Worm (Caenorhabditis elegans) whole organism, L2 larva: ENCODE measurements around the gene trim-21.
A peak's percentile ranks its signal among the peaks of the same experiment; 100 is the strongest.
"Not testable (repeated sequence)": the region's sequence is repeated elsewhere in the genome, so short reads cannot be mapped to it uniquely, and the experiment has no call there.

Source experiments
- C34F6.9 ChIP-seq: fragments of 150-350 bp; optimal IDR thresholded peaks from 2 replicates; lab custom pipeline; 2014; ENCODE audit warnings: missing biosample characterization, missing genetic modification characterization
- F13H6.1 ChIP-seq: sonication (generic microtip); optimal IDR thresholded peaks from 2 replicates; lab custom pipeline; 2016; ENCODE audit warnings: missing genetic modification characterization, missing compliant biosample characterization
- R02D3.7 ChIP-seq: fragments of 150-350 bp; optimal IDR thresholded peaks from 2 replicates; lab custom pipeline; 2014; ENCODE audit warnings: missing biosample characterization, missing genetic modification characterization
- Y55F3AM.14 ChIP-seq: fragments of 200-800 bp; sonication (Bioruptor generic); optimal IDR thresholded peaks from 2 replicates; lab custom pipeline; 2018; ENCODE audit warnings: mild to moderate bottlenecking, missing genetic modification characterization, missing compliant biosample characterization
- ZK546.5 ChIP-seq: sonication (generic microtip); optimal IDR thresholded peaks from 2 replicates; lab custom pipeline; 2017; ENCODE audit warnings: missing biosample characterization, missing genetic modification characterization
- alr-1 ChIP-seq: fragments of 150-350 bp; optimal IDR thresholded peaks from 2 replicates; lab custom pipeline; 2014; ENCODE audit warnings: missing biosample characterization, missing genetic modification characterization
- ama-1 ChIP-seq: fragments of 150-350 bp; optimal IDR thresholded peaks from 2 replicates; lab custom pipeline; 2018; ENCODE audit warnings: inconsistent platforms
- ceh-16 ChIP-seq: fragments of 150-350 bp; optimal IDR thresholded peaks from 2 replicates; lab custom pipeline; 2014; ENCODE audit warnings: missing biosample characterization, missing genetic modification characterization
- ceh-82 ChIP-seq: fragments of 150-350 bp; optimal IDR thresholded peaks from 2 replicates; lab custom pipeline; 2014; ENCODE audit warnings: missing biosample characterization, missing genetic modification characterization
- crh-2 ChIP-seq: sonication (generic microtip); optimal IDR thresholded peaks from 2 replicates; lab custom pipeline; 2017; ENCODE audit warnings: missing biosample characterization, missing genetic modification characterization
- egl-27 ChIP-seq: sonication (generic microtip); optimal IDR thresholded peaks from 3 replicates; lab custom pipeline; 2017; ENCODE audit warnings: missing biosample characterization, missing genetic modification reagents, missing genetic modification characterization
- elt-1 ChIP-seq: fragments of 150-350 bp; optimal IDR thresholded peaks from 2 replicates; lab custom pipeline; 2014; ENCODE audit warnings: missing biosample characterization, missing genetic modification characterization
- fos-1 ChIP-seq: fragments of 150-350 bp; optimal IDR thresholded peaks from 2 replicates; lab custom pipeline; 2014; ENCODE audit warnings: missing biosample characterization, missing genetic modification characterization
- lin-11 ChIP-seq: fragments of 150-350 bp; sonication (generic microtip); optimal IDR thresholded peaks from 2 replicates; lab custom pipeline; 2014; ENCODE audit warnings: missing biosample characterization, missing genetic modification characterization, inconsistent platforms, mixed read lengths
- lin-39 ChIP-seq: fragments of 150-350 bp; optimal IDR thresholded peaks from 2 replicates; lab custom pipeline; 2014; ENCODE audit warnings: missing biosample characterization, missing genetic modification reagents, missing genetic modification characterization
- lsy-2 ChIP-seq, 2 experiments: fragments of 150-350 bp in 1 of 2; sonication (generic microtip) in 1 of 2; optimal IDR thresholded peaks; 2 replicates each; lab custom pipeline; 2014 to 2017; ENCODE audit warnings: missing biosample characterization in 2 of 2, missing genetic modification characterization in 2 of 2
- mab-5 ChIP-seq: fragments of 150-350 bp; optimal IDR thresholded peaks from 2 replicates; lab custom pipeline; 2014; ENCODE audit warnings: missing biosample characterization, missing genetic modification characterization
- mbf-1 ChIP-seq: sonication (generic microtip); optimal IDR thresholded peaks from 2 replicates; lab custom pipeline; 2017; ENCODE audit warnings: missing biosample characterization, missing genetic modification characterization
- mdl-1 ChIP-seq, 2 experiments: fragments of 150-350 bp in 1 of 2; sonication (generic microtip) in 1 of 2; optimal IDR thresholded peaks; 2 replicates each; lab custom pipeline; 2017; ENCODE audit warnings: missing biosample characterization in 2 of 2, missing genetic modification characterization in 2 of 2
- nhr-10 ChIP-seq: sonication (generic microtip); optimal IDR thresholded peaks from 2 replicates; lab custom pipeline; 2017; ENCODE audit warnings: missing biosample characterization, missing genetic modification characterization
- nhr-12 ChIP-seq: fragments of 150-350 bp; optimal IDR thresholded peaks from 2 replicates; lab custom pipeline; 2014; ENCODE audit warnings: missing biosample characterization, missing genetic modification characterization
- nhr-129 ChIP-seq: fragments of 150-350 bp; optimal IDR thresholded peaks from 2 replicates; lab custom pipeline; 2014; ENCODE audit warnings: missing biosample characterization, missing genetic modification characterization
- nhr-237 ChIP-seq: fragments of 150-350 bp; optimal IDR thresholded peaks from 2 replicates; lab custom pipeline; 2014; ENCODE audit warnings: missing biosample characterization, missing genetic modification characterization
- nhr-25 ChIP-seq: fragments of 150-350 bp; sonication (generic microtip); optimal IDR thresholded peaks from 3 replicates; lab custom pipeline; 2014; ENCODE audit warnings: missing biosample characterization, missing genetic modification characterization
- nhr-6 ChIP-seq: fragments of 150-350 bp; optimal IDR thresholded peaks from 2 replicates; lab custom pipeline; 2014; ENCODE audit warnings: missing biosample characterization, missing genetic modification characterization
- nhr-77 ChIP-seq: fragments of 150-350 bp; optimal IDR thresholded peaks from 2 replicates; lab custom pipeline; 2014; ENCODE audit warnings: missing biosample characterization, missing genetic modification characterization
- peb-1 ChIP-seq: fragments of 150-350 bp; optimal IDR thresholded peaks from 2 replicates; lab custom pipeline; 2014; ENCODE audit warnings: missing biosample characterization, missing genetic modification characterization
- sma-3 ChIP-seq: sonication (generic microtip); optimal IDR thresholded peaks from 2 replicates; lab custom pipeline; 2016; ENCODE audit warnings: missing genetic modification reagents, missing genetic modification characterization, missing compliant biosample characterization
- sma-9 ChIP-seq, 2 experiments: fragments of 150-350 bp in 1 of 2; sonication (generic microtip) in 1 of 2; optimal IDR thresholded peaks; 2 replicates each; lab custom pipeline; 2014 to 2016; ENCODE audit warnings: missing genetic modification characterization in 2 of 2, mild to moderate bottlenecking in 1 of 2, missing biosample characterization in 1 of 2, missing compliant biosample characterization in 1 of 2, missing genetic modification reagents in 1 of 2, moderate library complexity in 1 of 2
- snpc-4 ChIP-seq: fragments of 150-350 bp; optimal IDR thresholded peaks from 2 replicates; lab custom pipeline; 2014; ENCODE audit warnings: missing biosample characterization, missing genetic modification characterization
- unc-39 ChIP-seq: fragments of 150-350 bp; optimal IDR thresholded peaks from 2 replicates; lab custom pipeline; 2014; ENCODE audit warnings: missing biosample characterization, missing genetic modification characterization
- unc-55 ChIP-seq: fragments of 150-350 bp; sonication (generic microtip); optimal IDR thresholded peaks from 3 replicates; lab custom pipeline; 2014; ENCODE audit warnings: missing biosample characterization, missing genetic modification reagents, missing genetic modification characterization
- zag-1 ChIP-seq: fragments of 150-350 bp; optimal IDR thresholded peaks from 2 replicates; lab custom pipeline; 2014; ENCODE audit warnings: missing biosample characterization, missing genetic modification characterization
- ztf-1 ChIP-seq: fragments of 200-800 bp; sonication (Bioruptor generic); conservative IDR thresholded peaks from 2 replicates; pipeline ENCODE4 v1.3.6; 2022; ENCODE audit warnings: missing genetic modification characterization, missing compliant biosample characterization
- ztf-4 ChIP-seq: fragments of 150-350 bp; optimal IDR thresholded peaks from 2 replicates; lab custom pipeline; 2014; ENCODE audit warnings: missing biosample characterization, missing genetic modification characterization

The trim-21 gene

DNA sequence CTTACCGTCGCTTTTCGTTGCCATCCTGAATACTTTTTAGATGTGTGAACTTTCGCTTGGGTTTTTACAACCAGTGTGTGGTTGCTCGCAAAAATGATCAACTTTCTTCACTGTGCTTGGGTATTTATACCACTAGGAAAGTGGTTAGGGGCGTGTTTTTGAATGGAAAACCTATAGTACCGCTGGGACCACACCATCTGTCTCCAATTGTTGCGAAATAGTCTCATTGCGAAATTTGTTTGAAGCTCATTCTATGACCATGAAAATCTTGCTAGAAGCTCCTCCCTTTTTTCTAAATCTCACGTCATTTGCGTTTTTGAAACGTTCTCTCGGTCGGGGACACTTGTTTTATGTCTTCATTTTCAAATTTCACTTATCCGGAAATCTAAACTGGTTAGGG is 23.8 kb downstream of the trim-21 start, which contains the start of the genes K09F6.10 and K09F6.13:
TSS of gene K09F6.10 (minus strand) at position 86 of the 400 bp plus-strand sequence.
TSS of gene K09F6.13 (plus strand) at position 317 of the 400 bp plus-strand sequence.
- TF ChIP-seq ztf-4 (tag; lab: Kevin White, UChicago) (no peak), sma-9 (GFP tag; optimal IDR thresholded peaks at IDR 0.05; lab: Kevin White, UChicago) (peak; percentile 17), sma-9 (tag; optimal IDR thresholded peaks at IDR 0.05; lab: Kevin White, UChicago) (no peak), crh-2 (tag; lab: Kevin White, UChicago) (no peak), Y55F3AM.14 (GFP tag; lab: Kevin White, UChicago) (no peak), unc-55 (GFP tag; lab: Kevin White, UChicago) (peak; percentile 25), unc-39 (tag; lab: Kevin White, UChicago) (no peak)

DNA sequence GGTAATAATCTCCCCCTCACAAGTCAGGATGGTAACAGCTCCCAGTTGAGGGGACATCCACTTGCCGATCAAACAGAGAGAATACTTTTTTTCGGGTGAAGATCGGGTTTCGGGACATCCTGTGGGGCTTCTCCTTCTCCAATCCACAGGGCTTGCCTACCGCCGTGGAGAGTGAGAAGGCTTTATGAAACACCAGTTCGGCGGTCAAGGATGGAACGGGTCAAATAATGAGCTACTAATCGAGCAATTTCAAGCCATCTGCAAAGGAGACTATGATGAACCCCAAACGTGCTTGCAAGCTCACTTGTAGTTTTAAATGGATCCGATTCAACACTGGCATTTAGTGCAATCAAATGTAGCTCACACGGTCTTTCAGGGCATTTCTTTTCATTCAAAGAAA is 27.9 kb downstream of the trim-21 start:
- no peak for TF ChIP-seq alr-1 (tag; lab: Kevin White, UChicago)
- no peak for TF ChIP-seq nhr-10
- no peak for TF ChIP-seq crh-2 (tag; lab: Kevin White, UChicago)
- TF ChIP-seq lsy-2 (tag; optimal IDR thresholded peaks at IDR 0.05; lab: Kevin White, UChicago) = no peak
- TF ChIP-seq snpc-4 = no peak
- no peak for TF ChIP-seq ztf-4 (tag; lab: Kevin White, UChicago)
- TF ChIP-seq, all 48 proteins: peak for 0

DNA sequence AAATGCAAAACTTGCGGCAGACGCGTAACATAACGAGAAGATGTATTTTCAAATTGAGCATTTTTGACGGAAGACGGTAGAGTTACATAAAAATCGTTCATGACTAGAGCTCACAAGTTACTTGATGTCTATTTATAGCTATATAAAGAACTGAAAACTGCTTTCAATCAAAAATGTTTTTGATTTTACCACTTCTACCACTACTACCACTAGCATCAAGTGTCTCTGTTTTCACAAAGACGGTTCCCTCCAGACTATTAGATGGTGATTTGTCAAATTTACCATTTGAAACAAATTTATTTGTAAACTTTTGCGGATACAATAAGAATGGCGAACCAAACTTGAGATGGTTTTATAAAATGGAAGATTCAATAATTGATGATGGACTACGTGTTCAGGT is 30.0 kb downstream of the trim-21 start, which contains the start of gene K09F6.9:
TSS of gene K09F6.9 (minus strand) at position 101 of the 400 bp plus-strand sequence.
- not testable (repeated sequence) for TF ChIP-seq lsy-2 (tag; optimal IDR thresholded peaks at IDR 0.05; lab: Kevin White, UChicago); lin-11 (tag; lab: Kevin White, UChicago); R02D3.7 (tag; lab: Kevin White, UChicago)

DNA sequence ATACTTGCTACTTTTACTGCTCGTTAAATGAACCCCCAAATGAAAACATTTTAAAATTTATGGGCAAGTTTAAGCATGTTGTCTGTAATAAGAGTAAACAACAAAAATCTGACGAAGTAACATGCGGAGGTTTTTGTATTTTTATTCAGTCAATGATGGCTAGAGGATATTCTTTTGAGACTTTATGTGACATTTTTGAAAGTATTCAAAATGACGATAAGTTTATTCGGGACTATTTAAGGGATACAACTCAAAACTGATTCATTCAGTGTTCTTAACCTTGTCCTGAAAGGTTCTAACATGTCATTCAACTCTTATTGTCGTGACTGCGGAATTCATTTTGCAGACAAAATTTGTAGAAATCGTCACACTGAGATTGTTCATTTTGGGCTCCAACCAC is 32.8 kb downstream of the trim-21 start, which contains the start of gene K09F6.11:
TSS of gene K09F6.11 (plus strand) at position 301 of the 400 bp plus-strand sequence.
- no peak for TF ChIP-seq peb-1 (tag; lab: Kevin White, UChicago)
- no peak for TF ChIP-seq mdl-1 (tag; optimal IDR thresholded peaks at IDR 0.05; lab: Kevin White, UChicago)
- no peak for TF ChIP-seq nhr-237 (tag; lab: Kevin White, UChicago)
- TF ChIP-seq sma-3 (GFP tag; lab: Kevin White, UChicago) = no peak
- no peak for TF ChIP-seq egl-27 (tag; lab: Kevin White, UChicago)
- no peak for TF ChIP-seq ceh-82 (tag; lab: Kevin White, UChicago)
- TF ChIP-seq F13H6.1 (tag; lab: Kevin White, UChicago) = no peak
- TF ChIP-seq mbf-1 (tag; lab: Kevin White, UChicago) = no peak
- no peak for TF ChIP-seq C34F6.9 (tag; lab: Kevin White, UChicago)
- no peak for TF ChIP-seq mab-5 (tag; lab: Kevin White, UChicago)
- no peak for TF ChIP-seq nhr-12 (tag; lab: Kevin White, UChicago)
- TF ChIP-seq lin-11 (tag; lab: Kevin White, UChicago) = no peak
- TF ChIP-seq unc-39 (tag; lab: Kevin White, UChicago) = no peak
- no peak for TF ChIP-seq elt-1
- no peak for TF ChIP-seq ama-1 (lab: Kevin White, UChicago)
- no peak for TF ChIP-seq fos-1
- no peak for TF ChIP-seq nhr-129
- no peak for TF ChIP-seq R02D3.7 (tag; lab: Kevin White, UChicago)
- TF ChIP-seq ztf-1 (GFP tag; lab: Robert Waterston, UW) = no peak

DNA sequence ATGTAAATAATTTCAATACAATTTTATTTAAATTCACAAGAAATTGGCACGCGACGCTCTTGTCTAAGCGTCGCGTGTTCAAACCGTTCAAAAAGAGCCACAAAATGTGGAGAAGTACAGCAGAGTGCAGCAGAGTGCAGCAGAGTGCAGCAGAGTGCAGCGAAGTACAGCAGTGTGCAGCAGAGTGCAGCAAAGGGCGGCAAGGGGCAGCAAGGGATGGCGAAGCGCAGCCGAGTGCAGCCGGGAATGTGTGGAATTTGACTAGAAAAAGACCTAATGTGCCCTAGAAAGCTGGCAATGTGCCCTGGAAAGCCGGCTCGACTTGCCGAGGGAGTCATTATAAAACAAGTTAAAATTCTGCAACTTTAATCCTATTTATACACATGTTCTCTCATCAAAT is 33.4 kb downstream of the trim-21 start, which contains the start of gene K09F6.6:
TSS of gene K09F6.6 (minus strand) at position 43 of the 400 bp plus-strand sequence.
- TF ChIP-seq ama-1 (lab: Kevin White, UChicago) (no peak), ceh-16 (tag; lab: Kevin White, UChicago) (no peak), ZK546.5 (tag; lab: Kevin White, UChicago) (no peak)

DNA sequence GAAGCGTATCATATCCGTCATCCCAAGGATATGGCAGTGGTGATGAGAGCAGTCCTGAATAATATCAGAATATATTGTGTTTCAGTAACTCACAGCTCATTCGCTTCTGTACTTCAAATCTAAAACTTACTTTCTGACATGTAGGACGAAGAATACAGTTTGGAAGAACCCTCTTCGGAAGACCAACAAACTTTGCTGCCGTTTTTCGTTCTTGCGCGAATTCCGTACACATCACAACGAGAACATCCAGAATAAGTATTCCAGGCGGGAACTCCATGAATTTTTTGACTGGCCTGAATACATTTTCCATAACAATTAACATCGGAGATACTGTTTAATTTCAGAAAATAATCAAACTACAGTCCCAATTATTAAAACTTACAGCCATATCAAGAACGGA is 35.2 kb downstream of the trim-21 start, which contains the start of gene K09F6.15:
TSS of gene K09F6.15 (minus strand) at position 101 of the 400 bp plus-strand sequence.
- TF ChIP-seq nhr-6 (tag; lab: Kevin White, UChicago) = no peak
- TF ChIP-seq nhr-237 (tag; lab: Kevin White, UChicago) = no peak
- no peak for TF ChIP-seq ztf-1 (GFP tag; lab: Robert Waterston, UW)
- no peak for TF ChIP-seq mdl-1 (tag; optimal IDR thresholded peaks at IDR 0.05; lab: Kevin White, UChicago)
- TF ChIP-seq zag-1 (tag; lab: Kevin White, UChicago) = no peak
- TF ChIP-seq nhr-77 (tag; lab: Kevin White, UChicago) = no peak
- TF ChIP-seq nhr-25 = no peak
- TF ChIP-seq nhr-12 (tag; lab: Kevin White, UChicago) = no peak
- TF ChIP-seq ceh-82 (tag; lab: Kevin White, UChicago) = no peak
- TF ChIP-seq lin-39 (tag; lab: Kevin White, UChicago) = no peak
